Worm (Caenorhabditis elegans) whole organism, midembryonic: ENCODE results near the gene F22H10.11.

Experiments used
- flt-1 ChIP-seq: fragments of 200-800 bp; sonication (Bioruptor generic); IDR thresholded peaks from 2 replicates; pipeline ENCODE4 v1.3.6; 2022; ENCODE audit warnings: missing genetic modification characterization, missing compliant biosample characterization
- klf-2 ChIP-seq: fragments of 200-800 bp; sonication (Bioruptor generic); conservative IDR thresholded peaks from 2 replicates; pipeline ENCODE4 v1.3.6; 2022; ENCODE audit warnings: missing genetic modification reagents, missing genetic modification characterization, missing compliant biosample characterization
- med-1 ChIP-seq: sonication (generic microtip); optimal IDR thresholded peaks from 2 replicates; lab custom pipeline; 2017; ENCODE audit warnings: missing genetic modification characterization, mild to moderate bottlenecking, missing compliant biosample characterization, antibody characterized with exemption, missing genetic modification reagents; ENCODE audit not compliant: insufficient read depth
- tab-1 ChIP-seq: fragments of 200-800 bp; sonication (Bioruptor generic); IDR thresholded peaks from 2 replicates; pipeline ENCODE4 v1.3.6; 2022; ENCODE audit warnings: missing genetic modification characterization, missing compliant biosample characterization
- ztf-23 ChIP-seq: fragments of 200-800 bp; sonication (Bioruptor generic); IDR thresholded peaks from 2 replicates; pipeline ENCODE4 v1.3.6; 2022; ENCODE audit warnings: missing genetic modification reagents, missing genetic modification characterization, missing compliant biosample characterization
- ztf-29 ChIP-seq: fragments of 200-800 bp; sonication (Bioruptor generic); IDR thresholded peaks from 2 replicates; pipeline ENCODE4 v1.3.6; 2022; ENCODE audit warnings: missing genetic modification reagents, missing genetic modification characterization, missing compliant biosample characterization

ce11 chrX:16677672-16678071 lies 10.2 kb downstream of the F22H10.11 start, which contains the start of gene F22H10.3:
- TF ChIP-seq tab-1 (no peak), klf-2 (GFP tag; lab: Robert Waterston, UW) (no peak), med-1 (GFP tag; lab: Kevin White, UChicago) (no peak), ztf-23 (GFP tag; lab: Robert Waterston, UW) (no peak), flt-1 (GFP tag; lab: Robert Waterston, UW) (no peak), ztf-29 (GFP tag; lab: Robert Waterston, UW) (no peak)
